Fruit fly (Drosophila melanogaster) whole organism, embryonic: ENCODE measurements around the gene syd.
A peak's percentile ranks its signal among the peaks of the same experiment; 100 is the strongest.

Experiments
- ATbp ChIP-seq: fragments of 200-800 bp; sonication (Bioruptor generic); optimal IDR thresholded peaks from 2 replicates; lab custom pipeline; 2017; ENCODE audit warnings: missing biosample characterization, mild to moderate bottlenecking, missing genetic modification characterization, missing genetic modification reagents
- Awh ChIP-seq: fragments of 200-800 bp; sonication (Bioruptor generic); IDR thresholded peaks from 2 replicates; pipeline ENCODE4, ENCODE4 v1.3.6; 2022; ENCODE audit warnings: missing biosample characterization, missing genetic modification characterization
- BtbVII ChIP-seq: fragments of 200-800 bp; sonication (Bioruptor generic); optimal IDR thresholded peaks from 3 replicates; lab custom pipeline; 2017; ENCODE audit warnings: missing biosample characterization, mild to moderate bottlenecking, missing genetic modification characterization
- CG1024 ChIP-seq: fragments of 200-800 bp; sonication (Bioruptor generic); IDR thresholded peaks from 2 replicates; pipeline ENCODE4 v1.3.6; 2022; ENCODE audit warnings: missing biosample characterization, missing genetic modification characterization
- CG10267 ChIP-seq: fragments of 200-800 bp; sonication (Bioruptor generic); optimal IDR thresholded peaks from 2 replicates; lab custom pipeline; 2018; ENCODE audit warnings: missing biosample characterization, mild to moderate bottlenecking, missing genetic modification characterization, moderate library complexity
- CG10321 ChIP-seq: fragments of 200-800 bp; sonication (Bioruptor generic); IDR thresholded peaks from 2 replicates; pipeline ENCODE4 v1.3.6; 2022; ENCODE audit warnings: missing biosample characterization, missing genetic modification characterization
- CG10431 ChIP-seq: fragments of 200-800 bp; sonication (Bioruptor generic); optimal IDR thresholded peaks from 3 replicates; lab custom pipeline; 2018; ENCODE audit warnings: missing biosample characterization, mild to moderate bottlenecking, missing genetic modification characterization
- CG13894 ChIP-seq: fragments of 200-800 bp; sonication (Bioruptor generic); optimal IDR thresholded peaks from 3 replicates; lab custom pipeline; 2018; ENCODE audit warnings: missing biosample characterization, mild to moderate bottlenecking, missing genetic modification characterization, moderate library complexity
- CG14050 ChIP-seq: fragments of 200-800 bp; sonication (Bioruptor generic); IDR thresholded peaks from 3 replicates; pipeline ENCODE4 v1.3.6; 2022; ENCODE audit warnings: missing biosample characterization, missing genetic modification characterization
- CG14441 ChIP-seq: fragments of 200-800 bp; sonication (Bioruptor generic); IDR thresholded peaks from 2 replicates; pipeline ENCODE4 v1.3.6; 2022; ENCODE audit warnings: missing biosample characterization, missing genetic modification characterization
- CG15269 ChIP-seq: fragments of 200-800 bp; sonication (Bioruptor generic); optimal IDR thresholded peaks from 2 replicates; lab custom pipeline; 2018; ENCODE audit warnings: missing biosample characterization, mild to moderate bottlenecking, missing genetic modification characterization, moderate library complexity
- CG15601 ChIP-seq: fragments of 200-800 bp; sonication (Bioruptor generic); optimal IDR thresholded peaks from 3 replicates; lab custom pipeline; 2019; ENCODE audit warnings: missing biosample characterization, mild to moderate bottlenecking, missing genetic modification characterization, moderate library complexity
- CG17829 ChIP-seq: fragments of 200-800 bp; optimal IDR thresholded peaks from 2 replicates; lab custom pipeline; 2019; ENCODE audit warnings: missing biosample characterization, mild to moderate bottlenecking, missing genetic modification characterization, moderate library complexity
- CG32772 ChIP-seq: fragments of 200-800 bp; sonication (Bioruptor generic); IDR thresholded peaks from 2 replicates; pipeline ENCODE4 v1.3.6; 2022; ENCODE audit warnings: missing biosample characterization, missing genetic modification characterization
- CG34376 ChIP-seq: fragments of 200-800 bp; sonication (Bioruptor generic); optimal IDR thresholded peaks from 2 replicates; lab custom pipeline; 2018; ENCODE audit warnings: missing biosample characterization, mild to moderate bottlenecking, missing genetic modification characterization
- CG3838 ChIP-seq: fragments of 200-800 bp; sonication (Bioruptor generic); optimal IDR thresholded peaks from 3 replicates; lab custom pipeline; 2016; ENCODE audit warnings: missing biosample characterization, missing genetic modification characterization
- CHES-1-like ChIP-seq: fragments of 200-800 bp; sonication (Bioruptor generic); optimal IDR thresholded peaks from 2 replicates; lab custom pipeline; 2016; ENCODE audit warnings: missing biosample characterization, missing genetic modification characterization
- Chrac-16 ChIP-seq: fragments of 200-800 bp; sonication (Bioruptor generic); optimal IDR thresholded peaks from 3 replicates; lab custom pipeline; 2016; ENCODE audit warnings: missing biosample characterization, missing genetic modification characterization
- D19A ChIP-seq: fragments of 200-800 bp; optimal IDR thresholded peaks from 3 replicates; lab custom pipeline; 2019; ENCODE audit warnings: missing biosample characterization, mild to moderate bottlenecking, missing genetic modification characterization, moderate library complexity
- E2f2 ChIP-seq: fragments of 200-800 bp; sonication (Bioruptor generic); IDR thresholded peaks from 2 replicates; pipeline ENCODE4 v1.3.6; 2022; ENCODE audit warnings: missing biosample characterization, missing genetic modification characterization
- Ets65A ChIP-seq: fragments of 200-800 bp; sonication (Bioruptor generic); peaks from one replicate; lab custom pipeline; 2016; ENCODE audit warnings: missing biosample characterization, missing genetic modification characterization
- Hey ChIP-seq: fragments of 200-800 bp; sonication (Bioruptor generic); optimal IDR thresholded peaks from 3 replicates; lab custom pipeline; 2018; ENCODE audit warnings: missing biosample characterization, mild to moderate bottlenecking, missing genetic modification characterization
- Hr78 ChIP-seq, 2 experiments: fragments of 200-800 bp in 1 of 2; fragments of >200 bp in 1 of 2; sonication (Bioruptor generic) in 1 of 2; optimal IDR thresholded peaks; 2 replicates each; lab custom pipeline; 2017 to 2019; ENCODE audit warnings: missing biosample characterization in 2 of 2, missing genetic modification characterization in 2 of 2, mild to moderate bottlenecking in 1 of 2, moderate library complexity in 1 of 2
- Med ChIP-seq: fragments of 200-800 bp; sonication (Bioruptor generic); peaks from one replicate; lab custom pipeline; 2016; ENCODE audit warnings: missing biosample characterization, missing genetic modification characterization, mild to moderate bottlenecking, inconsistent platforms, moderate library complexity
- Mrtf ChIP-seq: fragments of 200-800 bp; sonication (Bioruptor generic); IDR thresholded peaks from 3 replicates; pipeline ENCODE4 v1.3.6; 2022; ENCODE audit warnings: missing biosample characterization, missing genetic modification characterization
- NC2β ChIP-seq: fragments of 200-800 bp; sonication (Bioruptor generic); optimal IDR thresholded peaks from 2 replicates; lab custom pipeline; 2016; ENCODE audit warnings: missing biosample characterization, missing genetic modification characterization
- Oaz ChIP-seq: fragments of 200-800 bp; sonication (Bioruptor generic); IDR thresholded peaks from 2 replicates; pipeline ENCODE4 v1.3.6; 2022; ENCODE audit warnings: missing biosample characterization, missing genetic modification characterization
- PHDP ChIP-seq: fragments of 200-800 bp; sonication (Bioruptor generic); optimal IDR thresholded peaks from 3 replicates; lab custom pipeline; 2018; ENCODE audit warnings: missing biosample characterization, mild to moderate bottlenecking, missing genetic modification characterization, moderate library complexity
- Six4 ChIP-seq: fragments of 200-800 bp; sonication (Bioruptor generic); optimal IDR thresholded peaks from 2 replicates; lab custom pipeline; 2016; ENCODE audit warnings: missing biosample characterization, missing genetic modification characterization
- Sox100B ChIP-seq: fragments of 200-800 bp; sonication (Bioruptor generic); optimal IDR thresholded peaks from 3 replicates; lab custom pipeline; 2018; ENCODE audit warnings: missing biosample characterization, mild to moderate bottlenecking, missing genetic modification characterization
- Ssrp ChIP-seq: fragments of 200-800 bp; sonication (Bioruptor generic); optimal IDR thresholded peaks from 2 replicates; lab custom pipeline; 2018; ENCODE audit warnings: missing biosample characterization, mild to moderate bottlenecking, missing genetic modification characterization, moderate library complexity
- bsh ChIP-seq, 2 experiments: fragments of 200-800 bp; sonication (Bioruptor generic); optimal IDR thresholded peaks; 2 replicates each; lab custom pipeline; 2017 to 2018; ENCODE audit warnings: mild to moderate bottlenecking in 2 of 2, missing biosample characterization in 2 of 2, missing genetic modification characterization in 2 of 2, moderate library complexity in 1 of 2
- chinmo ChIP-seq: fragments of 200-800 bp; sonication (Bioruptor generic); IDR thresholded peaks from 4 replicates; pipeline ENCODE4 v1.3.6; 2022; ENCODE audit warnings: missing biosample characterization, missing genetic modification characterization; ENCODE audit not compliant: partially characterized antibody
- ci ChIP-seq: fragments of 200-800 bp; sonication (Bioruptor generic); IDR thresholded peaks from 3 replicates; pipeline ENCODE4 v1.3.6; 2022; ENCODE audit warnings: missing biosample characterization, missing genetic modification characterization
- grau ChIP-seq: fragments of 200-800 bp; optimal IDR thresholded peaks from 3 replicates; lab custom pipeline; 2019; ENCODE audit warnings: missing biosample characterization, mild to moderate bottlenecking, missing genetic modification characterization, moderate library complexity
- grn ChIP-seq: fragments of 200-800 bp; sonication (Bioruptor generic); optimal IDR thresholded peaks from 3 replicates; lab custom pipeline; 2017; ENCODE audit warnings: missing biosample characterization, missing genetic modification characterization
- insv ChIP-seq, 2 experiments: fragments of 200-800 bp; sonication (Bioruptor generic); optimal IDR thresholded peaks; 3 replicates each; lab custom pipeline; 2016 to 2018; ENCODE audit warnings: missing biosample characterization in 2 of 2, missing genetic modification characterization in 2 of 2
- kni ChIP-seq: fragments of 200-800 bp; sonication (Bioruptor generic); optimal IDR thresholded peaks from 3 replicates; lab custom pipeline; 2017; ENCODE audit warnings: mild to moderate bottlenecking, missing biosample characterization, missing genetic modification reagents, missing genetic modification characterization
- nerfin-2 ChIP-seq: fragments of 200-800 bp; sonication (Bioruptor generic); IDR thresholded peaks from 2 replicates; pipeline ENCODE4 v1.3.6; 2022; ENCODE audit warnings: missing biosample characterization, missing genetic modification characterization; ENCODE audit not compliant: partially characterized antibody
- pb ChIP-seq: fragments of 200-800 bp; sonication (Bioruptor generic); optimal IDR thresholded peaks from 3 replicates; lab custom pipeline; 2016; ENCODE audit warnings: missing biosample characterization, missing genetic modification characterization
- rib ChIP-seq: fragments of 200-800 bp; sonication (Bioruptor generic); IDR thresholded peaks from 2 replicates; pipeline ENCODE4 v1.3.6; 2022; ENCODE audit warnings: missing biosample characterization, missing genetic modification characterization
- sc ChIP-seq, 3 experiments: fragments of >200 bp in 2 of 3; fragments of 200-800 bp in 1 of 3; sonication (Bioruptor generic) in 1 of 3; optimal IDR thresholded peaks; 2 replicates in 2 of 3; 3 replicates in 1 of 3; lab custom pipeline; 2017; ENCODE audit warnings: mild to moderate bottlenecking in 1 of 3, missing biosample characterization in 1 of 3, missing genetic modification characterization in 1 of 3, missing genetic modification reagents in 1 of 3
- sens ChIP-seq: fragments of 200-800 bp; sonication (Bioruptor generic); peaks from one replicate; lab custom pipeline; 2016; ENCODE audit warnings: missing biosample characterization, missing genetic modification characterization
- sob ChIP-seq: fragments of 200-800 bp; sonication (Bioruptor generic); IDR thresholded peaks from 2 replicates; pipeline ENCODE4 v1.3.6; 2022; ENCODE audit warnings: missing biosample characterization, missing genetic modification characterization
- tap ChIP-seq: fragments of 200-800 bp; optimal IDR thresholded peaks from 3 replicates; lab custom pipeline; 2019; ENCODE audit warnings: missing biosample characterization, mild to moderate bottlenecking, missing genetic modification characterization, moderate library complexity
- tin ChIP-seq: fragments of 200-800 bp; sonication (Bioruptor generic); optimal IDR thresholded peaks from 3 replicates; lab custom pipeline; 2016; ENCODE audit warnings: missing biosample characterization, missing genetic modification characterization
- trem ChIP-seq: fragments of 200-800 bp; optimal IDR thresholded peaks from 3 replicates; lab custom pipeline; 2019; ENCODE audit warnings: missing biosample characterization, mild to moderate bottlenecking, missing genetic modification characterization, moderate library complexity
- tup ChIP-seq: fragments of 200-800 bp; sonication (Bioruptor generic); optimal IDR thresholded peaks from 2 replicates; lab custom pipeline; 2016; ENCODE audit warnings: missing biosample characterization, mild to moderate bottlenecking, missing genetic modification characterization, moderate library complexity
- twi ChIP-seq: fragments of 200-800 bp; optimal IDR thresholded peaks from 2 replicates; lab custom pipeline; 2019; ENCODE audit warnings: missing biosample characterization, mild to moderate bottlenecking, missing genetic modification characterization, moderate library complexity

syd gene

dm6 chr3L:7961973-7962753, 26.2 kb upstream of the syd start (continued):
- no peak for TF ChIP-seq CG1024 (GFP tag; lab: Robert Waterston, UW)
- peak; percentile 53 for TF ChIP-seq CG34376 (GFP tag; lab: Kevin White, UChicago)
- TF ChIP-seq grau (tag; lab: Kevin White, UChicago): peak; percentile 35
- TF ChIP-seq Ssrp: peak; percentile 14
- TF ChIP-seq tup (GFP tag; lab: Kevin White, UChicago): no peak
- TF ChIP-seq Med: peak; percentile 44
- TF ChIP-seq Oaz (GFP tag; lab: Robert Waterston, UW): no peak
- peak; percentile 71 for TF ChIP-seq sens
- TF ChIP-seq Six4 (GFP tag; lab: Kevin White, UChicago): no peak
- TF ChIP-seq Ets65A: no peak
- peak; percentile 57 for TF ChIP-seq CG17829 (tag; lab: Kevin White, UChicago)
- peak; percentile 45 for TF ChIP-seq CG10267 (tag; lab: Kevin White, UChicago)
- TF ChIP-seq Hey: no peak
- TF ChIP-seq PHDP: peak; percentile 30
- peak; percentile 79 for TF ChIP-seq grn (GFP tag; lab: Kevin White, UChicago)
- TF ChIP-seq BtbVII (GFP tag; lab: Kevin White, UChicago): no peak
- TF ChIP-seq Sox100B (GFP tag; lab: Kevin White, UChicago): peak; percentile 54
- 0 out of 4 replicates have a peak, but pooled peaks have one; percentile 29 for TF ChIP-seq chinmo (GFP tag; lab: Robert Waterston, UW)
- TF ChIP-seq CHES-1-like: no peak
- TF ChIP-seq sob (GFP tag; lab: Robert Waterston, UW): no peak
- no peak for TF ChIP-seq rib
- peak; percentile 17 for TF ChIP-seq ATbp (GFP tag; lab: Kevin White, UChicago)
- no peak for TF ChIP-seq CG10321 (GFP tag; lab: Robert Waterston, UW)
- TF ChIP-seq CG10431 (GFP tag; lab: Kevin White, UChicago): peak; percentile 54
- peak; percentile 33 for TF ChIP-seq kni (GFP tag; lab: Kevin White, UChicago)
- TF ChIP-seq NC2β (GFP tag; lab: Kevin White, UChicago): no peak
- TF ChIP-seq CG14050: no peak
- TF ChIP-seq ci (GFP tag; lab: Robert Waterston, UW): 0 out of 3 replicates have a peak, but pooled peaks have one; percentile 47
- TF ChIP-seq CG13894 (tag; lab: Kevin White, UChicago): no peak
- TF ChIP-seq pb (GFP tag; lab: Kevin White, UChicago): no peak
- no peak for TF ChIP-seq nerfin-2 (GFP tag; lab: Robert Waterston, UW)
- peak; percentile 6 for TF ChIP-seq CG15269
- peak; percentile 18 for TF ChIP-seq twi (tag; lab: Kevin White, UChicago)
- no peak for TF ChIP-seq E2f2 (GFP tag; lab: Robert Waterston, UW)
- TF ChIP-seq CG3838 (GFP tag; lab: Kevin White, UChicago): no peak
- no peak for TF ChIP-seq tin (GFP tag; lab: Kevin White, UChicago)
- no peak for TF ChIP-seq CG14441
- TF ChIP-seq Mrtf (GFP tag; lab: Robert Waterston, UW): no peak
- TF ChIP-seq D19A (tag; lab: Kevin White, UChicago): peak; percentile 44
- TF ChIP-seq CG32772 (GFP tag; lab: Robert Waterston, UW): no peak
- no peak for TF ChIP-seq trem (tag; lab: Kevin White, UChicago)
- TF ChIP-seq Chrac-16 (GFP tag; lab: Kevin White, UChicago): no peak
- TF ChIP-seq sc (optimal IDR thresholded peaks at IDR 0.05; lab: Kevin White, UChicago): no peak
- no peak for TF ChIP-seq sc (GFP tag; optimal IDR thresholded peaks at IDR 0.05; lab: Kevin White, UChicago)
- peak; percentile 34 for TF ChIP-seq tap (tag; lab: Kevin White, UChicago)
- TF ChIP-seq insv (GFP tag; optimal IDR thresholded peaks at IDR 0.05; lab: Kevin White, UChicago): no peak
- no peak for TF ChIP-seq Awh
- peak in 1 of 2 experiments; percentile 35 for TF ChIP-seq Hr78 (GFP tag; optimal IDR thresholded peaks at IDR 0.05; lab: Kevin White, UChicago)
- peak in 1 of 2 experiments; percentile 18 for TF ChIP-seq bsh (GFP tag; optimal IDR thresholded peaks at IDR 0.05; lab: Kevin White, UChicago)
- TF ChIP-seq CG15601: peak; percentile 47
